Worm (Caenorhabditis elegans) whole organism, L4 larva: ENCODE results near the gene str-19.
"Not testable (repeated sequence)": the region's sequence is repeated elsewhere in the genome, so short reads cannot be mapped to it uniquely, and the experiment has no call there.

ENCODE experiments used
- D1046.2 ChIP-seq: fragments of 200-800 bp; sonication (Bioruptor generic); IDR thresholded peaks from 2 replicates; pipeline ENCODE4 v1.3.6; 2022; ENCODE audit warnings: missing genetic modification characterization, missing compliant biosample characterization
- F26F4.8 ChIP-seq: fragments of 200-800 bp; sonication (Bioruptor generic); conservative IDR thresholded peaks from 2 replicates; pipeline ENCODE4 v1.3.6; 2022; ENCODE audit warnings: missing genetic modification characterization, missing compliant biosample characterization
- F44E2.7 ChIP-seq: fragments of 200-800 bp; sonication (Bioruptor generic); IDR thresholded peaks from 2 replicates; pipeline ENCODE4 v2.1.2; 2022; ENCODE audit warnings: missing genetic modification characterization, missing compliant biosample characterization
- F49E8.2 ChIP-seq: sonication (generic microtip); optimal IDR thresholded peaks from 2 replicates; lab custom pipeline; 2016; ENCODE audit warnings: missing compliant biosample characterization, mild to moderate bottlenecking, missing genetic modification characterization, borderline replicate concordance
- T26A8.4 ChIP-seq: fragments of 200-800 bp; sonication (Bioruptor generic); IDR thresholded peaks from 2 replicates; pipeline ENCODE4 v1.3.6; 2022; ENCODE audit warnings: missing genetic modification characterization, missing compliant biosample characterization
- Y105C5A.15 ChIP-seq: fragments of 200-800 bp; sonication (Bioruptor generic); IDR thresholded peaks from 2 replicates; pipeline ENCODE4 v1.3.6; 2022; ENCODE audit warnings: missing genetic modification characterization, missing compliant biosample characterization
- Y48G9A.11 ChIP-seq: fragments of 200-800 bp; sonication (Bioruptor generic); IDR thresholded peaks from 2 replicates; pipeline ENCODE4 v1.3.6; 2022; ENCODE audit warnings: missing genetic modification reagents, missing genetic modification characterization, missing compliant biosample characterization
- Y5F2A.4 ChIP-seq: fragments of 200-800 bp; sonication (Bioruptor generic); optimal IDR thresholded peaks from 2 replicates; lab custom pipeline; 2018; ENCODE audit warnings: mild to moderate bottlenecking, missing genetic modification characterization, missing compliant biosample characterization
- Y75B8A.6 ChIP-seq: fragments of 200-800 bp; sonication (Bioruptor generic); IDR thresholded peaks from 2 replicates; pipeline ENCODE4 v1.3.6; 2022; ENCODE audit warnings: missing genetic modification reagents, missing genetic modification characterization, missing compliant biosample characterization
- ZK337.2 ChIP-seq: fragments of 200-800 bp; sonication (Bioruptor generic); IDR thresholded peaks from 2 replicates; pipeline ENCODE4 v1.3.6; 2022; ENCODE audit warnings: missing genetic modification reagents, missing genetic modification characterization, missing compliant biosample characterization
- arid-1 ChIP-seq: fragments of 200-800 bp; sonication (Bioruptor generic); conservative IDR thresholded peaks from 2 replicates; pipeline ENCODE4 v1.3.6; 2022; ENCODE audit warnings: missing genetic modification reagents, missing genetic modification characterization, missing compliant biosample characterization
- ceh-20 ChIP-seq: fragments of 200-800 bp; sonication (Bioruptor generic); IDR thresholded peaks from 2 replicates; pipeline ENCODE4 v1.3.6; 2022; ENCODE audit warnings: missing genetic modification reagents, missing genetic modification characterization, missing compliant biosample characterization
- ceh-44 ChIP-seq: fragments of 200-800 bp; sonication (Bioruptor generic); IDR thresholded peaks from 2 replicates; pipeline ENCODE4 v1.3.6; 2022; ENCODE audit warnings: missing genetic modification reagents, missing genetic modification characterization, missing compliant biosample characterization
- ctbp-1 ChIP-seq: fragments of 200-800 bp; sonication (Bioruptor generic); IDR thresholded peaks from 2 replicates; pipeline ENCODE4 v1.3.6; 2022; ENCODE audit warnings: missing genetic modification reagents, missing genetic modification characterization, missing compliant biosample characterization
- daf-8 ChIP-seq: fragments of 200-800 bp; sonication (Bioruptor generic); IDR thresholded peaks from 2 replicates; pipeline ENCODE4 v1.3.6; 2022; ENCODE audit warnings: missing genetic modification characterization, missing compliant biosample characterization
- dmd-6 ChIP-seq: fragments of 200-800 bp; sonication (Bioruptor generic); IDR thresholded peaks from 2 replicates; pipeline ENCODE4 v1.3.6; 2022; ENCODE audit warnings: missing genetic modification reagents, missing genetic modification characterization, missing compliant biosample characterization
- dmd-8 ChIP-seq: fragments of 200-800 bp; sonication (Bioruptor generic); IDR thresholded peaks from 2 replicates; pipeline ENCODE4 v1.3.6; 2022; ENCODE audit warnings: missing genetic modification characterization, missing compliant biosample characterization
- dmd-9 ChIP-seq: fragments of 200-800 bp; sonication (Bioruptor generic); IDR thresholded peaks from 2 replicates; pipeline ENCODE4 v1.3.6; 2022; ENCODE audit warnings: missing genetic modification reagents, missing genetic modification characterization, missing compliant biosample characterization
- egl-43 ChIP-seq: fragments of 200-800 bp; sonication (Bioruptor generic); IDR thresholded peaks from 2 replicates; pipeline ENCODE4 v1.3.6; 2022; ENCODE audit warnings: missing genetic modification reagents, missing genetic modification characterization, missing compliant biosample characterization
- lim-7 ChIP-seq: fragments of 200-800 bp; sonication (Bioruptor generic); IDR thresholded peaks from 2 replicates; pipeline ENCODE4 v1.3.6; 2022; ENCODE audit warnings: missing genetic modification characterization, missing compliant biosample characterization
- lin-1 ChIP-seq: fragments of 200-800 bp; sonication (Bioruptor generic); IDR thresholded peaks from 2 replicates; pipeline ENCODE4 v1.3.6; 2022; ENCODE audit warnings: missing genetic modification reagents, missing genetic modification characterization, missing compliant biosample characterization
- lin-29 ChIP-seq: fragments of 200-800 bp; sonication (Bioruptor generic); IDR thresholded peaks from 2 replicates; pipeline ENCODE4 v1.3.6; 2022; ENCODE audit warnings: missing genetic modification reagents, missing genetic modification characterization, missing compliant biosample characterization
- lin-38 ChIP-seq: fragments of 200-800 bp; sonication (Bioruptor generic); IDR thresholded peaks from 2 replicates; pipeline ENCODE4 v1.3.6; 2022; ENCODE audit warnings: missing genetic modification reagents, missing genetic modification characterization, missing compliant biosample characterization
- madf-5 ChIP-seq, 2 experiments: fragments of 200-800 bp; sonication (Bioruptor generic); IDR thresholded peaks; 2 replicates each; pipeline ENCODE4 v1.3.6; 2022; ENCODE audit warnings: missing compliant biosample characterization in 2 of 2, missing genetic modification characterization in 2 of 2
- madf-9 ChIP-seq: fragments of 200-800 bp; sonication (Bioruptor generic); conservative IDR thresholded peaks from 2 replicates; pipeline ENCODE4 v1.3.6; 2022; ENCODE audit warnings: missing genetic modification reagents, missing genetic modification characterization, missing compliant biosample characterization
- mdt-29 ChIP-seq: fragments of 200-800 bp; sonication (Bioruptor generic); IDR thresholded peaks from 2 replicates; pipeline ENCODE4 v1.3.6; 2022; ENCODE audit warnings: missing genetic modification reagents, missing genetic modification characterization, missing compliant biosample characterization
- nhr-41 ChIP-seq: fragments of 200-800 bp; sonication (Bioruptor generic); IDR thresholded peaks from 2 replicates; pipeline ENCODE4 v1.3.6; 2022; ENCODE audit warnings: missing genetic modification reagents, missing genetic modification characterization, missing compliant biosample characterization
- nhr-42 ChIP-seq: fragments of 200-800 bp; sonication (Bioruptor generic); IDR thresholded peaks from 2 replicates; pipeline ENCODE4 v1.3.6; 2022; ENCODE audit warnings: missing genetic modification characterization, missing compliant biosample characterization
- pha-4 ChIP-seq, 2 experiments: fragments of 150-350 bp in 1 of 2; fragments of 200-800 bp in 1 of 2; sonication (Bioruptor generic) in 1 of 2; IDR thresholded peaks in 1 of 2; optimal IDR thresholded peaks in 1 of 2; 2 replicates each; pipeline versions ENCODE4 v1.3.6 to Lab custom; 2014 to 2022; ENCODE audit warnings: missing genetic modification characterization in 2 of 2, missing genetic modification reagents in 2 of 2, missing biosample characterization in 1 of 2, missing compliant biosample characterization in 1 of 2
- php-3 ChIP-seq: fragments of 200-800 bp; sonication (Bioruptor generic); IDR thresholded peaks from 2 replicates; pipeline ENCODE4 v1.3.6; 2022; ENCODE audit warnings: missing genetic modification reagents, missing genetic modification characterization, missing compliant biosample characterization
- saeg-2 ChIP-seq: fragments of 200-800 bp; sonication (Bioruptor generic); IDR thresholded peaks from 2 replicates; pipeline ENCODE4 v1.3.6; 2022; ENCODE audit warnings: missing genetic modification reagents, missing genetic modification characterization, missing compliant biosample characterization
- set-16 ChIP-seq: fragments of 200-800 bp; sonication (Bioruptor generic); IDR thresholded peaks from 2 replicates; pipeline ENCODE4 v1.3.6; 2022; ENCODE audit warnings: missing genetic modification reagents, missing genetic modification characterization, missing compliant biosample characterization
- snpc-1.2 ChIP-seq: fragments of 200-800 bp; sonication (Bioruptor generic); IDR thresholded peaks from 2 replicates; pipeline ENCODE4 v1.3.6; 2022; ENCODE audit warnings: missing genetic modification reagents, missing genetic modification characterization, missing compliant biosample characterization
- unc-130 ChIP-seq: sonication (generic microtip); optimal IDR thresholded peaks from 2 replicates; lab custom pipeline; 2016; ENCODE audit warnings: missing genetic modification reagents, missing genetic modification characterization, missing compliant biosample characterization
- vab-7 ChIP-seq: fragments of 200-800 bp; sonication (Bioruptor generic); IDR thresholded peaks from 2 replicates; pipeline ENCODE4 v1.3.6; 2022; ENCODE audit warnings: missing genetic modification reagents, missing genetic modification characterization, missing compliant biosample characterization
- zip-11 ChIP-seq: fragments of 200-800 bp; sonication (Bioruptor generic); IDR thresholded peaks from 2 replicates; pipeline ENCODE4 v1.3.6; 2022; ENCODE audit warnings: missing genetic modification characterization, missing compliant biosample characterization

The str-19 gene

DNA sequence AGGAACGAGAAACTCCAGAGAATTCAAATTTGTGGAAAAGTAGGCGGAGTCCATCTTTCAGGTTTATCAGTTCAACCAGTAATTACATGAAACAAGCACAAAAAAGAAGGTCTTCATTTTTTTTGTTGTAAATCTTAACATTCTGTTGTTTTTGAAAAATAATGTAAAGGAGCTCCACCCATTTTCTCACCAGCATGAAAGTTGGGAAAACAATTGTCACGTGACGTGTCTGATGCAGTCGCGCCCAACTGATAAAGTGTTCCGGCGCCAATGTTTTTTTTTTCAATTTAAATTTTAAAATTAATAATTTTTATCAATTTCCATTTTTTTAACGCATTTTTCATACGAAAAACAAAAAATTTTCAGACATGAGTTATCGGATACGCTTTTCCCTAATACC, 24.8 kb upstream of the str-19 start, which contains the start of gene F57A10.4:
Gene F57A10.4, plus strand, starts transcription at position 367 of the 400 bp plus-strand sequence.
- TF ChIP-seq Y5F2A.4 (GFP tag; lab: Kevin White, UChicago) (no peak), unc-130 (GFP tag; lab: Kevin White, UChicago) (peak; percentile 56)

DNA sequence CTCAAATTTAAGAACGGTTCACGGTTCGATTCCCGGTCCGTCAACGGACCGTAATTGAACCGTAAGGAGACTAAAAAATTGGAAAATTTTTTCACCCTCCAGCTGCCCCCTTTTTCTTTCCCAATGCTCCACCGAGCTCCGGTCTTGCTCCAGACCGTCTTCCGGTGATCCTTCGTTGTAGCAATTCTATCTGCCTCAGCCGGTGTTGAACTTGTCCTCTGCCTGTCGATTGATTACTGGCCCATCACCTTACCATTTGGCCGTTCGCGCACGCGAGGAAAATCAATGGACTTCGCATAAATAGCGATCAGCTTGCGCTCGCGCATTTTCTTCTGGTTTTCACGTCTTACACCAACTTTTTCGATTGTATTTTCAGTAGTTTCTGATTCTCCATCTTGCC, 23.1 kb upstream of the str-19 start:
- TF ChIP-seq ceh-20 (peak; percentile 52; the same call in 1 of the 2 replicates), F49E8.2 (tag; lab: Kevin White, UChicago) (peak; percentile 12), vab-7 (GFP tag; lab: Robert Waterston, UW) (peak; percentile 77), set-16 (peak; percentile 55), lim-7 (peak; percentile 95), daf-8 (GFP tag; lab: Robert Waterston, UW) (peak; percentile 64; the same call in 1 of the 2 replicates), mdt-29 (GFP tag; lab: Robert Waterston, UW) (peak; percentile 80), T26A8.4 (GFP tag; lab: Robert Waterston, UW) (peak; percentile 64; the same call in 1 of the 2 replicates), D1046.2 (peak; percentile 81), nhr-41 (peak; percentile 85), snpc-1.2 (GFP tag; lab: Robert Waterston, UW) (peak; percentile 86), lin-29 (GFP tag; lab: Robert Waterston, UW) (peak; percentile 27; the same call in 1 of the 2 replicates), saeg-2 (GFP tag; lab: Robert Waterston, UW) (peak; percentile 68; the same call in 1 of the 2 replicates), ctbp-1 (GFP tag; lab: Robert Waterston, UW) (peak; percentile 80), php-3 (GFP tag; lab: Robert Waterston, UW) (peak; percentile 72), ZK337.2 (GFP tag; lab: Robert Waterston, UW) (0 out of 2 replicates have a peak, but pooled peaks have one; percentile 13), madf-5 (GFP tag; IDR thresholded peaks at IDR 0.05; lab: Robert Waterston, UW) (peak in 1 of 2 experiments; percentile 73; a peak in 1 of 4 replicates), dmd-6 (0 out of 2 replicates have a peak, but pooled peaks have one; percentile 9), dmd-9 (GFP tag; lab: Robert Waterston, UW) (0 out of 2 replicates have a peak, but pooled peaks have one; percentile 53), pha-4 (GFP tag; IDR thresholded peaks at IDR 0.05; lab: Robert Waterston, UW) (peak; percentile 84), dmd-8 (GFP tag; lab: Robert Waterston, UW) (peak; percentile 94), Y105C5A.15 (GFP tag; lab: Robert Waterston, UW) (peak; percentile 71; the same call in 1 of the 2 replicates), F44E2.7 (peak; percentile 71; the same call in 1 of the 2 replicates), ceh-44 (GFP tag; lab: Robert Waterston, UW) (peak; percentile 68; the same call in 1 of the 2 replicates), Y75B8A.6 (GFP tag; lab: Robert Waterston, UW) (peak; percentile 78; the same call in 1 of the 2 replicates), zip-11 (0 out of 2 replicates have a peak, but pooled peaks have one; percentile 35), Y48G9A.11 (GFP tag; lab: Robert Waterston, UW) (peak; percentile 75), egl-43 (peak; percentile 92), lin-1 (peak; percentile 66; the same call in 1 of the 2 replicates), nhr-42 (GFP tag; lab: Robert Waterston, UW) (peak; percentile 66), madf-9 (GFP tag; lab: Robert Waterston, UW) (peak; percentile 45; the same call in 1 of the 2 replicates), F26F4.8 (GFP tag; lab: Robert Waterston, UW) (peak; percentile 95), lin-38 (GFP tag; lab: Robert Waterston, UW) (peak; percentile 82), arid-1 (GFP tag; lab: Robert Waterston, UW) (peak; percentile 89)
- TF ChIP-seq pha-4 (tag; optimal IDR thresholded peaks at IDR 0.05; lab: Kevin White, UChicago): not testable (repeated sequence)
